Fruit fly (Drosophila melanogaster) whole organism, adult: Measurements from ENCODE around the gene mgr.

Source experiments
- CG11617 ChIP-seq: fragments of 200-800 bp; sonication (Bioruptor generic); optimal IDR thresholded peaks from 2 replicates; lab custom pipeline; 2017; ENCODE audit warnings: mild to moderate bottlenecking, missing biosample characterization, missing genetic modification reagents, missing genetic modification characterization
- CG12768 ChIP-seq: fragments of 200-800 bp; sonication (Bioruptor generic); optimal IDR thresholded peaks from 2 replicates; lab custom pipeline; 2017; ENCODE audit warnings: missing biosample characterization, missing genetic modification characterization, mild to moderate bottlenecking, moderate library complexity, missing genetic modification reagents
- CG14711 ChIP-seq: fragments of 200-800 bp; sonication (Bioruptor generic); optimal IDR thresholded peaks from 2 replicates; lab custom pipeline; 2018; ENCODE audit warnings: missing biosample characterization, mild to moderate bottlenecking, missing genetic modification characterization, moderate library complexity
- CG1620 ChIP-seq: fragments of 200-800 bp; sonication (Bioruptor generic); optimal IDR thresholded peaks from 2 replicates; lab custom pipeline; 2016; ENCODE audit warnings: missing biosample characterization, missing genetic modification characterization
- CG33017 ChIP-seq: fragments of 200-800 bp; sonication (Bioruptor generic); optimal IDR thresholded peaks from 2 replicates; lab custom pipeline; 2018; ENCODE audit warnings: missing biosample characterization, mild to moderate bottlenecking, missing genetic modification characterization, moderate library complexity
- CG5204 ChIP-seq: fragments of 200-800 bp; sonication (Bioruptor generic); optimal IDR thresholded peaks from 2 replicates; lab custom pipeline; 2016; ENCODE audit warnings: missing biosample characterization, missing genetic modification characterization
- CG7045 ChIP-seq: fragments of 200-800 bp; sonication (Bioruptor generic); optimal IDR thresholded peaks from 2 replicates; lab custom pipeline; 2017; ENCODE audit warnings: missing biosample characterization, mild to moderate bottlenecking, missing genetic modification characterization
- CG7101 ChIP-seq: fragments of 200-800 bp; sonication (Bioruptor generic); optimal IDR thresholded peaks from 2 replicates; lab custom pipeline; 2018; ENCODE audit warnings: missing biosample characterization, mild to moderate bottlenecking, missing genetic modification characterization, moderate library complexity
- Clk ChIP-seq: fragments of 200-800 bp; sonication (Bioruptor generic); optimal IDR thresholded peaks from 2 replicates; lab custom pipeline; 2017; ENCODE audit warnings: missing biosample characterization, missing genetic modification characterization
- Crg-1 ChIP-seq: fragments of 200-800 bp; sonication (Bioruptor generic); optimal IDR thresholded peaks from 2 replicates; lab custom pipeline; 2016; ENCODE audit warnings: missing biosample characterization, missing genetic modification characterization
- Hr96 ChIP-seq: fragments of 200-800 bp; sonication (Bioruptor generic); optimal IDR thresholded peaks from 2 replicates; lab custom pipeline; 2016; ENCODE audit warnings: missing biosample characterization, missing genetic modification characterization
- Mnt ChIP-seq: fragments of 200-800 bp; sonication (Bioruptor generic); optimal IDR thresholded peaks from 2 replicates; lab custom pipeline; 2016; ENCODE audit warnings: missing biosample characterization, mild to moderate bottlenecking, missing genetic modification characterization
- bab1 ChIP-seq: fragments of 200-800 bp; sonication (Bioruptor generic); optimal IDR thresholded peaks from 3 replicates; lab custom pipeline; 2019; ENCODE audit warnings: missing biosample characterization, mild to moderate bottlenecking, missing genetic modification characterization, moderate library complexity
- cic ChIP-seq: fragments of 200-800 bp; sonication (Bioruptor generic); optimal IDR thresholded peaks from 2 replicates; lab custom pipeline; 2017; ENCODE audit warnings: missing biosample characterization, mild to moderate bottlenecking, missing genetic modification characterization, moderate library complexity
- cnc ChIP-seq, 2 experiments: fragments of >200 bp; optimal IDR thresholded peaks; 2 replicates each; lab custom pipeline; 2017
- kay ChIP-seq: fragments of 200-800 bp; sonication (Bioruptor generic); peaks from one replicate; lab custom pipeline; 2016; ENCODE audit warnings: missing biosample characterization, missing genetic modification characterization, borderline replicate concordance
- ovo ChIP-seq: fragments of 200-800 bp; sonication (Bioruptor generic); optimal IDR thresholded peaks from 2 replicates; lab custom pipeline; 2016; ENCODE audit warnings: missing biosample characterization, missing genetic modification characterization
- pad ChIP-seq: fragments of 200-800 bp; sonication (Bioruptor generic); optimal IDR thresholded peaks from 3 replicates; lab custom pipeline; 2017; ENCODE audit warnings: missing biosample characterization, missing genetic modification characterization, mild to moderate bottlenecking, moderate library complexity, missing genetic modification reagents
- tj ChIP-seq: fragments of 200-800 bp; sonication (Bioruptor generic); optimal IDR thresholded peaks from 3 replicates; lab custom pipeline; 2017; ENCODE audit warnings: missing biosample characterization, mild to moderate bottlenecking, missing genetic modification characterization, moderate library complexity
- toe ChIP-seq: fragments of 200-800 bp; sonication (Bioruptor generic); optimal IDR thresholded peaks from 2 replicates; lab custom pipeline; 2016; ENCODE audit warnings: missing biosample characterization, missing genetic modification characterization

The mgr gene

dm6 chr3R:11409667-11410137 lies at the start of gene mgr, which contains the start of gene Irbp:
Gene mgr (minus strand): TSS chr3R:11409875.
Gene Irbp (plus strand): TSS chr3R:11410047.
- peak; percentile 71 for TF ChIP-seq ovo (GFP tag; lab: Kevin White, UChicago)
- TF ChIP-seq Clk (GFP tag; lab: Kevin White, UChicago) = peak; percentile 64
- TF ChIP-seq CG5204 (GFP tag; lab: Kevin White, UChicago) = peak; percentile 55
- TF ChIP-seq cnc (optimal IDR thresholded peaks at IDR 0.05; lab: Kevin White, UChicago) = no peak
- TF ChIP-seq toe (GFP tag; lab: Kevin White, UChicago) = peak; percentile 59
- TF ChIP-seq CG7101 (tag; lab: Kevin White, UChicago) = peak; percentile 96
- TF ChIP-seq Mnt (GFP tag; lab: Kevin White, UChicago) = peak; percentile 73
- peak; percentile 66 for TF ChIP-seq tj (GFP tag; lab: Kevin White, UChicago)
- peak; percentile 87 for TF ChIP-seq CG12768
- TF ChIP-seq Crg-1 = peak; percentile 79
- peak; percentile 91 for TF ChIP-seq CG11617
- TF ChIP-seq CG33017 = peak; percentile 91
- TF ChIP-seq bab1 (GFP tag; lab: Kevin White, UChicago) = peak; percentile 95
- peak; percentile 4 for TF ChIP-seq cic (GFP tag; lab: Kevin White, UChicago)
- peak; percentile 76 for TF ChIP-seq kay (GFP tag; lab: Kevin White, UChicago)
- TF ChIP-seq Hr96 (GFP tag; lab: Kevin White, UChicago) = peak; percentile 9
- peak; percentile 58 for TF ChIP-seq CG1620
- peak; percentile 92 for TF ChIP-seq CG7045 (GFP tag; lab: Kevin White, UChicago)
- peak; percentile 93 for TF ChIP-seq CG14711
- TF ChIP-seq pad = peak; percentile 76

DNA sequence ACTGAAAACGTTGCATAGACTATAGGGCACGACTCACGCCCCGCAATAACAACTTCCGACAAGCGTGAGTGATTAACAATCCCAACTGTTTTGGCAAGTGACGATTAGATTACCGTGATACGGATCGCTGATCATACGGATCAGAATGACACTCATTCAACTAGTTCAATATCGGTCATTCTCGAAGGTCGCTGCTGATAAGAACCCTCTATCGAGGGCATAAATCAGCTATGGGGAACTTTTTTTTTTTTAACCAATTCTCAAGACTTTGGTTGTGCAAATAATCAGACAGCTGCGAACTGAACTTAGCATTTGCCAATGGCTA lies 49.1 kb upstream of the mgr start:
- TF ChIP-seq toe (GFP tag; lab: Kevin White, UChicago) (no peak), CG12768 (no peak), CG7045 (GFP tag; lab: Kevin White, UChicago) (no peak), tj (GFP tag; lab: Kevin White, UChicago) (no peak), CG11617 (no peak), kay (GFP tag; lab: Kevin White, UChicago) (no peak), CG1620 (no peak), CG5204 (GFP tag; lab: Kevin White, UChicago) (no peak), Crg-1 (no peak), ovo (GFP tag; lab: Kevin White, UChicago) (no peak), CG14711 (no peak), cic (GFP tag; lab: Kevin White, UChicago) (no peak)

- no peak for TF ChIP-seq ovo (GFP tag; lab: Kevin White, UChicago)
- peak; percentile 54 for TF ChIP-seq CG11617
- peak; percentile 72 for TF ChIP-seq CG7101 (tag; lab: Kevin White, UChicago)
- peak; percentile 66 for TF ChIP-seq CG14711
- no peak for TF ChIP-seq bab1 (GFP tag; lab: Kevin White, UChicago)
- TF ChIP-seq CG33017 = peak; percentile 72
- peak; percentile 47 for TF ChIP-seq Mnt (GFP tag; lab: Kevin White, UChicago)
- peak; percentile 17 for TF ChIP-seq Hr96 (GFP tag; lab: Kevin White, UChicago)
- peak; percentile 59 for TF ChIP-seq CG12768
- peak; percentile 17 for TF ChIP-seq pad
- TF ChIP-seq Crg-1 = no peak
- TF ChIP-seq kay (GFP tag; lab: Kevin White, UChicago) = peak; percentile 59
Observed at dm6 chr3R:11458022-11458850, 48.6 kb upstream of the mgr start.

DNA sequence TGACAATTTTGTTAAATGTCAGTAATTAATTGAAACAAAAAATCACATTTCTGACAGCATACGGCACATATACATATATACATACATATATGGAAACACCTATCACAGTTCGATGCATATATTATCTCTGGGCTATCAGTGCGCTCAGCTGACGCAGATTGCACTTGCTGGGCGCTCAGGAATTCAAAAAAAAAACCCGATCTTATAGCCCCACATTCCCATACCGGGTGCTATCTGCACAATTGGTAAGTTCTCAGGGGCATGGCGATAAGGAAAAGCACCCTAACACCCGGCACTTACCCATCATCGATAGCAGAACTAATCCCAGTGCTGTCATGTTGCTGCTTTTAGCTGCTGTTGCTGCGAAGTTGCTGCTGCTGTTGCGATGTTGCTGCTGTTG lies 47.6 kb upstream of the mgr start:
- TF ChIP-seq Clk (GFP tag; lab: Kevin White, UChicago) (no peak), cic (GFP tag; lab: Kevin White, UChicago) (no peak), kay (GFP tag; lab: Kevin White, UChicago) (peak; percentile 14), toe (GFP tag; lab: Kevin White, UChicago) (no peak)

- no peak for TF ChIP-seq CG12768
- no peak for TF ChIP-seq toe (GFP tag; lab: Kevin White, UChicago)
- no peak for TF ChIP-seq CG7101 (tag; lab: Kevin White, UChicago)
- TF ChIP-seq Mnt (GFP tag; lab: Kevin White, UChicago) = no peak
- TF ChIP-seq CG1620 = no peak
- TF ChIP-seq ovo (GFP tag; lab: Kevin White, UChicago) = no peak
Observed at dm6 chr3R:11456539-11456938, 46.9 kb upstream of the mgr start.

DNA sequence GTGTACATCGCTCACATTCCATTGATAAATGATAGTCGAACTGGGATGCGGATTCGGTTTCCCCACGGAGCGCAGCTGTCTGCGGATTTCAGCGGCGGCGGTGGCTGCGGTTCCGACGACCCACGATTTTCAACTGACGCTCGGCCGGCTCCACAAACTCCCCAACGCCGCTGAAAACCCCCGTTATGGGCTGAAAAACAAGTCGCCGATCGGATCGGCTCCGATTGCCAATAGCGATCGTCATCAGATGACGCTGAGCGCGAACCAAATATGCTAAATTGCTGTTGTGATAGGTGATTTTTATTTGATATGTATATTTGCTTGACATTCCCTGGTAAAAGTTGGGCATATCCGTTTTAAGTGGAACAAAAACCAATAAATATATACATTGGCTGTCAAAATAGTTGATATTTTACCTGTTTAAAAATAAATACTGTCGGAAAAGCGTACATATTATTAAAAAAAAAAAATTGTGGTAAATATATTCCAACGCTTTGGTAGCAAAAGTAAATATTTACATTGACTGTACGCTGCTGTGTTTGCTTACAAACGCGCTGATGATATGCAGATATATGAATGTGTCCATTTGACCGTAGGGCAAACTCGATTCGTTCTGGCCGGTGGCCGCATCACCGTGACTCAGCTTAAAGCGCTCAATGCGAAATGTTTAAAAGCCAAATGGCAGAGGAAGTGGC lies 44.7 kb upstream of the mgr start:
- TF ChIP-seq Crg-1 = no peak
- TF ChIP-seq CG12768 = peak; percentile 64
- peak; percentile 56 for TF ChIP-seq CG7045 (GFP tag; lab: Kevin White, UChicago)
- TF ChIP-seq pad = peak; percentile 61
- TF ChIP-seq CG1620 = peak; percentile 34
- peak; percentile 73 for TF ChIP-seq CG11617
- TF ChIP-seq toe (GFP tag; lab: Kevin White, UChicago) = peak; percentile 46
- TF ChIP-seq tj (GFP tag; lab: Kevin White, UChicago) = peak; percentile 71
- TF ChIP-seq cnc (optimal IDR thresholded peaks at IDR 0.05; lab: Kevin White, UChicago) = peak; percentile 69 to 92
- TF ChIP-seq CG33017 = peak; percentile 78
- peak; percentile 58 for TF ChIP-seq CG5204 (GFP tag; lab: Kevin White, UChicago)
- peak; percentile 81 for TF ChIP-seq bab1 (GFP tag; lab: Kevin White, UChicago)
- peak; percentile 49 for TF ChIP-seq Clk (GFP tag; lab: Kevin White, UChicago)
- TF ChIP-seq Hr96 (GFP tag; lab: Kevin White, UChicago) = peak; percentile 25
- no peak for TF ChIP-seq Mnt (GFP tag; lab: Kevin White, UChicago)
- peak; percentile 48 for TF ChIP-seq ovo (GFP tag; lab: Kevin White, UChicago)
- TF ChIP-seq CG7101 (tag; lab: Kevin White, UChicago) = peak; percentile 68
- TF ChIP-seq kay (GFP tag; lab: Kevin White, UChicago) = peak; percentile 87
- peak; percentile 55 for TF ChIP-seq CG14711
- TF ChIP-seq cic (GFP tag; lab: Kevin White, UChicago) = peak; percentile 57
